Fruit fly (Drosophila melanogaster) whole organism, embryonic: ENCODE measurements around the gene CG45065.

Experiments used
- Aef1 ChIP-seq: fragments of 200-800 bp; sonication (Bioruptor generic); IDR thresholded peaks from 3 replicates; pipeline ENCODE4 v1.3.6; 2022; ENCODE audit warnings: missing biosample characterization, missing genetic modification characterization
- Asciz ChIP-seq: fragments of 200-800 bp; sonication (Bioruptor generic); optimal IDR thresholded peaks from 2 replicates; lab custom pipeline; 2017; ENCODE audit warnings: missing biosample characterization, mild to moderate bottlenecking, missing genetic modification characterization, missing genetic modification reagents
- BEAF-32 ChIP-seq: fragments of 200-800 bp; sonication (Bioruptor generic); optimal IDR thresholded peaks from 3 replicates; lab custom pipeline; 2017; ENCODE audit warnings: missing biosample characterization, missing genetic modification characterization, mild to moderate bottlenecking, moderate library complexity, missing genetic modification reagents
- Bgb ChIP-seq: fragments of 200-800 bp; sonication (Bioruptor generic); IDR thresholded peaks from 2 replicates; pipeline ENCODE4 v1.3.6; 2022; ENCODE audit warnings: missing biosample characterization, missing genetic modification characterization; ENCODE audit not compliant: partially characterized antibody
- CG10321 ChIP-seq: fragments of 200-800 bp; sonication (Bioruptor generic); IDR thresholded peaks from 2 replicates; pipeline ENCODE4 v1.3.6; 2022; ENCODE audit warnings: missing biosample characterization, missing genetic modification characterization
- CG13287 ChIP-seq: fragments of 200-800 bp; sonication (Bioruptor generic); IDR thresholded peaks from 2 replicates; pipeline ENCODE4 v1.3.6; 2022; ENCODE audit warnings: missing biosample characterization, missing genetic modification characterization; ENCODE audit not compliant: partially characterized antibody
- CG14860 ChIP-seq: fragments of 200-800 bp; sonication (Bioruptor generic); IDR thresholded peaks from 3 replicates; pipeline ENCODE4 v1.3.6; 2022; ENCODE audit warnings: missing biosample characterization, missing genetic modification characterization; ENCODE audit not compliant: partially characterized antibody
- CG16813 ChIP-seq: fragments of 200-800 bp; sonication (Bioruptor generic); IDR thresholded peaks from 3 replicates; pipeline ENCODE4 v1.3.6; 2022; ENCODE audit warnings: missing biosample characterization, missing genetic modification characterization; ENCODE audit not compliant: partially characterized antibody
- CG17359 ChIP-seq: fragments of 200-800 bp; sonication (Bioruptor generic); optimal IDR thresholded peaks from 3 replicates; lab custom pipeline; 2018; ENCODE audit warnings: missing biosample characterization, mild to moderate bottlenecking, missing genetic modification characterization, moderate library complexity
- CG2116 ChIP-seq: fragments of 200-800 bp; sonication (Bioruptor generic); optimal IDR thresholded peaks from 3 replicates; lab custom pipeline; 2018; ENCODE audit warnings: missing biosample characterization, mild to moderate bottlenecking, missing genetic modification characterization
- CG34224 ChIP-seq: fragments of 200-800 bp; sonication (Bioruptor generic); IDR thresholded peaks from 3 replicates; pipeline ENCODE4 v1.3.6; 2022; ENCODE audit warnings: missing biosample characterization, missing genetic modification characterization; ENCODE audit not compliant: partially characterized antibody
- CG4730 ChIP-seq: fragments of 200-800 bp; sonication (Bioruptor generic); IDR thresholded peaks from 2 replicates; pipeline ENCODE4 v1.3.6; 2022; ENCODE audit warnings: missing biosample characterization, missing genetic modification characterization
- CG6791 ChIP-seq: fragments of 200-800 bp; sonication (Bioruptor generic); IDR thresholded peaks from 3 replicates; pipeline ENCODE4 v1.3.6; 2022; ENCODE audit warnings: missing biosample characterization, missing genetic modification characterization; ENCODE audit not compliant: partially characterized antibody
- CG7963 ChIP-seq: fragments of 200-800 bp; sonication (Bioruptor generic); IDR thresholded peaks from 3 replicates; pipeline ENCODE4 v1.3.6; 2022; ENCODE audit warnings: missing biosample characterization, missing genetic modification characterization; ENCODE audit not compliant: partially characterized antibody
- CG8478 ChIP-seq: fragments of >200 bp; optimal IDR thresholded peaks from 2 replicates; lab custom pipeline; 2018
- Doc3 ChIP-seq: fragments of 200-800 bp; sonication (Bioruptor generic); IDR thresholded peaks from 3 replicates; pipeline ENCODE4 v1.3.6; 2022; ENCODE audit warnings: missing biosample characterization, missing genetic modification characterization; ENCODE audit not compliant: partially characterized antibody
- Dref ChIP-seq: fragments of 200-800 bp; sonication (Bioruptor generic); IDR thresholded peaks from 2 replicates; pipeline ENCODE4 v1.3.6; 2022; ENCODE audit warnings: missing biosample characterization, missing genetic modification characterization
- E2f2 ChIP-seq: fragments of 200-800 bp; sonication (Bioruptor generic); IDR thresholded peaks from 2 replicates; pipeline ENCODE4 v1.3.6; 2022; ENCODE audit warnings: missing biosample characterization, missing genetic modification characterization
- HLH4C ChIP-seq: fragments of 200-800 bp; sonication (Bioruptor generic); IDR thresholded peaks from 3 replicates; pipeline ENCODE4 v1.3.6; 2022; ENCODE audit warnings: missing biosample characterization, missing genetic modification characterization; ENCODE audit not compliant: partially characterized antibody
- MBD-R2 ChIP-seq: fragments of 200-800 bp; sonication (Bioruptor generic); IDR thresholded peaks from 2 replicates; pipeline ENCODE4 v1.3.6; 2022; ENCODE audit warnings: missing biosample characterization, missing genetic modification characterization
- Opbp ChIP-seq: fragments of 200-800 bp; sonication (Bioruptor generic); IDR thresholded peaks from 3 replicates; pipeline ENCODE4 v1.3.6; 2022; ENCODE audit warnings: missing biosample characterization, missing genetic modification characterization; ENCODE audit not compliant: partially characterized antibody
- Pdp1 ChIP-seq, 2 experiments: fragments of 200-800 bp; sonication (Bioruptor generic); optimal IDR thresholded peaks; 3 replicates each; lab custom pipeline; 2016; ENCODE audit warnings: missing biosample characterization in 2 of 2, missing genetic modification characterization in 2 of 2, mild to moderate bottlenecking in 1 of 2, moderate library complexity in 1 of 2
- Poxn ChIP-seq: fragments of 200-800 bp; sonication (Bioruptor generic); IDR thresholded peaks from 2 replicates; pipeline ENCODE4 v1.3.6; 2022; ENCODE audit warnings: missing biosample characterization, missing genetic modification characterization
- Scr ChIP-seq: fragments of 200-800 bp; sonication (Bioruptor generic); IDR thresholded peaks from 2 replicates; pipeline ENCODE4 v1.3.6; 2022; ENCODE audit warnings: missing biosample characterization, missing genetic modification characterization; ENCODE audit not compliant: partially characterized antibody
- Six4 ChIP-seq: fragments of 200-800 bp; sonication (Bioruptor generic); optimal IDR thresholded peaks from 2 replicates; lab custom pipeline; 2016; ENCODE audit warnings: missing biosample characterization, missing genetic modification characterization
- Sry-δ ChIP-seq: fragments of 200-800 bp; sonication (Bioruptor generic); optimal IDR thresholded peaks from 2 replicates; lab custom pipeline; 2016; ENCODE audit warnings: missing biosample characterization, missing genetic modification characterization
- YL-1 ChIP-seq: fragments of 200-800 bp; sonication (Bioruptor generic); optimal IDR thresholded peaks from 3 replicates; lab custom pipeline; 2017; ENCODE audit warnings: missing biosample characterization, mild to moderate bottlenecking, missing genetic modification characterization
- amos ChIP-seq: fragments of 200-800 bp; sonication (Bioruptor generic); IDR thresholded peaks from 2 replicates; pipeline ENCODE4 v1.3.6; 2022; ENCODE audit warnings: missing biosample characterization, missing genetic modification characterization; ENCODE audit not compliant: partially characterized antibody
- bbx ChIP-seq: fragments of 200-800 bp; sonication (Bioruptor generic); IDR thresholded peaks from 2 replicates; pipeline ENCODE4 v1.3.6; 2022; ENCODE audit warnings: missing biosample characterization, missing genetic modification characterization; ENCODE audit not compliant: partially characterized antibody
- dpn ChIP-seq, 2 experiments: fragments of 200-800 bp; sonication (Bioruptor generic); optimal IDR thresholded peaks; 3 replicates each; lab custom pipeline; 2016; ENCODE audit warnings: missing biosample characterization in 2 of 2, missing genetic modification characterization in 2 of 2
- hbn ChIP-seq: fragments of 200-800 bp; sonication (Bioruptor generic); IDR thresholded peaks from 2 replicates; pipeline ENCODE4 v1.3.6; 2022; ENCODE audit warnings: missing biosample characterization, missing genetic modification characterization; ENCODE audit not compliant: partially characterized antibody
- knrl ChIP-seq: fragments of 200-800 bp; sonication (Bioruptor generic); IDR thresholded peaks from 3 replicates; pipeline ENCODE4 v1.3.6; 2022; ENCODE audit warnings: missing biosample characterization, missing genetic modification characterization; ENCODE audit not compliant: partially characterized antibody
- mld ChIP-seq: fragments of 200-800 bp; sonication (Bioruptor generic); IDR thresholded peaks from 3 replicates; pipeline ENCODE4 v1.3.6; 2022; ENCODE audit warnings: missing biosample characterization, missing genetic modification characterization; ENCODE audit not compliant: partially characterized antibody
- nerfin-2 ChIP-seq: fragments of 200-800 bp; sonication (Bioruptor generic); IDR thresholded peaks from 2 replicates; pipeline ENCODE4 v1.3.6; 2022; ENCODE audit warnings: missing biosample characterization, missing genetic modification characterization; ENCODE audit not compliant: partially characterized antibody
- pzg ChIP-seq: fragments of 200-800 bp; sonication (Bioruptor generic); optimal IDR thresholded peaks from 3 replicates; lab custom pipeline; 2018; ENCODE audit warnings: missing biosample characterization, mild to moderate bottlenecking, missing genetic modification characterization, moderate library complexity
- rib ChIP-seq: fragments of 200-800 bp; sonication (Bioruptor generic); IDR thresholded peaks from 2 replicates; pipeline ENCODE4 v1.3.6; 2022; ENCODE audit warnings: missing biosample characterization, missing genetic modification characterization
- sim ChIP-seq: fragments of 200-800 bp; sonication (Bioruptor generic); IDR thresholded peaks from 2 replicates; pipeline ENCODE4 v1.3.6; 2022; ENCODE audit warnings: missing biosample characterization, missing genetic modification characterization
- sna ChIP-seq: fragments of 200-800 bp; sonication (Bioruptor generic); IDR thresholded peaks from 2 replicates; pipeline ENCODE4 v1.3.6; 2022; ENCODE audit warnings: missing biosample characterization, missing genetic modification characterization; ENCODE audit not compliant: partially characterized antibody
- stwl ChIP-seq: fragments of 200-800 bp; sonication (Bioruptor generic); optimal IDR thresholded peaks from 3 replicates; lab custom pipeline; 2018; ENCODE audit warnings: missing biosample characterization, mild to moderate bottlenecking, missing genetic modification characterization, moderate library complexity
- tna ChIP-seq: fragments of 200-800 bp; sonication (Bioruptor generic); IDR thresholded peaks from 2 replicates; pipeline ENCODE4 v1.3.6; 2022; ENCODE audit warnings: missing biosample characterization, missing genetic modification characterization; ENCODE audit not compliant: partially characterized antibody
- unc-4 ChIP-seq: fragments of 200-800 bp; sonication (Bioruptor generic); IDR thresholded peaks from 2 replicates; pipeline ENCODE4 v1.3.6; 2022; ENCODE audit warnings: missing biosample characterization, missing genetic modification characterization; ENCODE audit not compliant: partially characterized antibody
- unpg ChIP-seq: fragments of 200-800 bp; sonication (Bioruptor generic); optimal IDR thresholded peaks from 3 replicates; lab custom pipeline; 2018; ENCODE audit warnings: missing biosample characterization, mild to moderate bottlenecking, missing genetic modification characterization, moderate library complexity
- vnd ChIP-seq: fragments of 200-800 bp; sonication (Bioruptor generic); IDR thresholded peaks from 3 replicates; pipeline ENCODE4 v1.3.6; 2022; ENCODE audit warnings: missing biosample characterization, missing genetic modification characterization; ENCODE audit not compliant: partially characterized antibody
- vvl ChIP-seq: fragments of 200-800 bp; sonication (Bioruptor generic); IDR thresholded peaks from 2 replicates; pipeline ENCODE4 v1.3.6; 2022; ENCODE audit warnings: missing biosample characterization, missing genetic modification characterization
- zen2 ChIP-seq: fragments of 200-800 bp; sonication (Bioruptor generic); IDR thresholded peaks from 3 replicates; pipeline ENCODE4 v1.3.6; 2022; ENCODE audit warnings: missing biosample characterization, missing genetic modification characterization; ENCODE audit not compliant: partially characterized antibody

CG45065 gene

DNA sequence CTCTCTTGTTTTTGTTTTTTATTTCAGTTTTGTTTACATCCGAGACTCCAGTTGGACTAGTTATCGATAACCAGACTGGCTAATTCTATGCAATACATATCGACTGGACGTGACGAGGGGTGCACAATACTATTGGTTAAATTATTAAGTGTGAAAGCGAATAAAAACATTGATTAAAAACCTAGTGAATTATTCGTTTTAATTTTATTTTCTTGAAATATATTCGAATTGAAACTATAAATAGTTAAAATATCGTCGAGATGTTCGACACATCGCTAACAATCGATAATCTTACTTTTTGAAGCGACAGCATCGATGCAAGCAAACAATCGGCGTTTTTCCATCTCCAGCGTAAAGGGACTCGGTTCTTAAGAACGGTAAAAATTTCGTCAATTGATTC lies 43.3 kb downstream of the CG45065 start, which contains the start of the genes CG32590 and Flo2 (continued):
- TF ChIP-seq unpg (GFP tag; lab: Kevin White, UChicago) (peak; percentile 70), vvl (GFP tag; lab: Robert Waterston, UW) (peak; percentile 90), Sry-δ (GFP tag; lab: Kevin White, UChicago) (peak; percentile 94), CG17359 (tag; lab: Kevin White, UChicago) (peak; percentile 70), YL-1 (GFP tag; lab: Kevin White, UChicago) (no peak), Asciz (no peak), Aef1 (GFP tag; lab: Robert Waterston, UW) (peak; percentile 80)

- no peak for TF ChIP-seq Six4 (GFP tag; lab: Kevin White, UChicago)
- TF ChIP-seq CG6791: peak; percentile 60; the same call in 2 of the 3 replicates
- no peak for TF ChIP-seq CG8478 (lab: Kevin White, UChicago)
- peak; percentile 4 for TF ChIP-seq CG2116
- 0 out of 2 replicates have a peak, but pooled peaks have one; percentile 57 for TF ChIP-seq sna (GFP tag; lab: Robert Waterston, UW)
- no peak for TF ChIP-seq dpn (GFP tag; optimal IDR thresholded peaks at IDR 0.05; lab: Kevin White, UChicago)
- TF ChIP-seq BEAF-32: peak; percentile 62
- TF ChIP-seq knrl: peak; percentile 47; the same call in 2 of the 3 replicates
- peak; percentile 61; the same call in 1 of the 2 replicates for TF ChIP-seq amos (GFP tag; lab: Robert Waterston, UW)
- TF ChIP-seq CG10321: no peak
- TF ChIP-seq Dref (GFP tag; lab: Robert Waterston, UW): peak; percentile 70
- peak in 1 of 2 experiments; percentile 61 for TF ChIP-seq Pdp1 (GFP tag; optimal IDR thresholded peaks at IDR 0.05; lab: Kevin White, UChicago)
- peak; percentile 2 for TF ChIP-seq stwl
- 0 out of 2 replicates have a peak, but pooled peaks have one; percentile 56 for TF ChIP-seq bbx (GFP tag; lab: Robert Waterston, UW)
- TF ChIP-seq tna: peak; percentile 52
- TF ChIP-seq CG16813: peak; percentile 60
- TF ChIP-seq HLH4C: peak; percentile 61; the same call in 1 of the 3 replicates
- TF ChIP-seq rib (GFP tag; lab: Robert Waterston, UW): no peak
- no peak for TF ChIP-seq Poxn (GFP tag; lab: Robert Waterston, UW)
- TF ChIP-seq nerfin-2 (GFP tag; lab: Robert Waterston, UW): peak; percentile 55; the same call in 1 of the 2 replicates
- 0 out of 2 replicates have a peak, but pooled peaks have one; percentile 11 for TF ChIP-seq E2f2
- TF ChIP-seq CG13287: peak; percentile 76
- peak; percentile 47; the same call in 1 of the 3 replicates for TF ChIP-seq zen2 (GFP tag; lab: Robert Waterston, UW)
- TF ChIP-seq MBD-R2 (GFP tag; lab: Robert Waterston, UW): peak; percentile 58
- peak; percentile 61 for TF ChIP-seq hbn (GFP tag; lab: Robert Waterston, UW)
- no peak for TF ChIP-seq CG4730
- TF ChIP-seq pzg: peak; percentile 19
- peak; percentile 46; the same call in 1 of the 3 replicates for TF ChIP-seq CG14860 (GFP tag; lab: Robert Waterston, UW)
- TF ChIP-seq CG7963: peak; percentile 48; the same call in 1 of the 3 replicates
- TF ChIP-seq CG34224 (GFP tag; lab: Robert Waterston, UW): peak; percentile 73
- TF ChIP-seq unc-4 (GFP tag; lab: Robert Waterston, UW): peak; percentile 69
- no peak for TF ChIP-seq sim
- peak; percentile 69 for TF ChIP-seq Scr (GFP tag; lab: Robert Waterston, UW)
- peak; percentile 57; the same call in 1 of the 3 replicates for TF ChIP-seq vnd
- TF ChIP-seq mld: peak; percentile 59; the same call in 1 of the 3 replicates
- TF ChIP-seq Bgb (GFP tag; lab: Robert Waterston, UW): peak; percentile 45
- peak; percentile 61; the same call in 2 of the 3 replicates for TF ChIP-seq Opbp (GFP tag; lab: Robert Waterston, UW)
- peak; percentile 66; the same call in 2 of the 3 replicates for TF ChIP-seq Doc3 (GFP tag; lab: Robert Waterston, UW)
These were observed 44.4 kb downstream of the CG45065 start, which contains the start of gene Grx5 for dm6 chrX:14837983-14838382. Gene Grx5 (minus strand): TSS chrX:14838198.
